Worm (Caenorhabditis elegans) whole organism, L2 larva: ENCODE measurements around the gene C06B8.2.

Experiments
- F13H6.1 ChIP-seq: sonication (generic microtip); optimal IDR thresholded peaks from 2 replicates; lab custom pipeline; 2016; ENCODE audit warnings: missing genetic modification characterization, missing compliant biosample characterization
- R02D3.7 ChIP-seq: fragments of 150-350 bp; optimal IDR thresholded peaks from 2 replicates; lab custom pipeline; 2014; ENCODE audit warnings: missing biosample characterization, missing genetic modification characterization
- Y55F3AM.14 ChIP-seq: fragments of 200-800 bp; sonication (Bioruptor generic); optimal IDR thresholded peaks from 2 replicates; lab custom pipeline; 2018; ENCODE audit warnings: mild to moderate bottlenecking, missing genetic modification characterization, missing compliant biosample characterization
- alr-1 ChIP-seq: fragments of 150-350 bp; optimal IDR thresholded peaks from 2 replicates; lab custom pipeline; 2014; ENCODE audit warnings: missing biosample characterization, missing genetic modification characterization
- aly-2 ChIP-seq: fragments of 150-350 bp; optimal IDR thresholded peaks from 2 replicates; lab custom pipeline; 2014; ENCODE audit warnings: missing biosample characterization, missing genetic modification characterization
- ama-1 ChIP-seq: fragments of 150-350 bp; optimal IDR thresholded peaks from 2 replicates; lab custom pipeline; 2018; ENCODE audit warnings: inconsistent platforms
- ceh-82 ChIP-seq: fragments of 150-350 bp; optimal IDR thresholded peaks from 2 replicates; lab custom pipeline; 2014; ENCODE audit warnings: missing biosample characterization, missing genetic modification characterization
- crh-2 ChIP-seq: sonication (generic microtip); optimal IDR thresholded peaks from 2 replicates; lab custom pipeline; 2017; ENCODE audit warnings: missing biosample characterization, missing genetic modification characterization
- dmd-4 ChIP-seq: sonication (generic microtip); optimal IDR thresholded peaks from 2 replicates; lab custom pipeline; 2017; ENCODE audit warnings: missing biosample characterization, missing genetic modification characterization
- egl-27 ChIP-seq: sonication (generic microtip); optimal IDR thresholded peaks from 3 replicates; lab custom pipeline; 2017; ENCODE audit warnings: missing biosample characterization, missing genetic modification reagents, missing genetic modification characterization
- elt-1 ChIP-seq: fragments of 150-350 bp; optimal IDR thresholded peaks from 2 replicates; lab custom pipeline; 2014; ENCODE audit warnings: missing biosample characterization, missing genetic modification characterization
- elt-3 ChIP-seq: sonication (generic microtip); optimal IDR thresholded peaks from 2 replicates; lab custom pipeline; 2017; ENCODE audit warnings: missing biosample characterization, missing genetic modification characterization
- fos-1 ChIP-seq: fragments of 150-350 bp; optimal IDR thresholded peaks from 2 replicates; lab custom pipeline; 2014; ENCODE audit warnings: missing biosample characterization, missing genetic modification characterization
- gmeb-1 ChIP-seq: fragments of 150-350 bp; optimal IDR thresholded peaks from 2 replicates; lab custom pipeline; 2014; ENCODE audit warnings: missing biosample characterization, missing genetic modification characterization
- lin-13 ChIP-seq: fragments of 150-350 bp; optimal IDR thresholded peaks from 2 replicates; lab custom pipeline; 2014; ENCODE audit warnings: missing biosample characterization, missing genetic modification reagents, missing genetic modification characterization
- lin-39 ChIP-seq: fragments of 150-350 bp; optimal IDR thresholded peaks from 2 replicates; lab custom pipeline; 2014; ENCODE audit warnings: missing biosample characterization, missing genetic modification reagents, missing genetic modification characterization
- lsy-2 ChIP-seq, 2 experiments: fragments of 150-350 bp in 1 of 2; sonication (generic microtip) in 1 of 2; optimal IDR thresholded peaks; 2 replicates each; lab custom pipeline; 2014 to 2017; ENCODE audit warnings: missing biosample characterization in 2 of 2, missing genetic modification characterization in 2 of 2
- mbf-1 ChIP-seq: sonication (generic microtip); optimal IDR thresholded peaks from 2 replicates; lab custom pipeline; 2017; ENCODE audit warnings: missing biosample characterization, missing genetic modification characterization
- nhr-10 ChIP-seq: sonication (generic microtip); optimal IDR thresholded peaks from 2 replicates; lab custom pipeline; 2017; ENCODE audit warnings: missing biosample characterization, missing genetic modification characterization
- nhr-12 ChIP-seq: fragments of 150-350 bp; optimal IDR thresholded peaks from 2 replicates; lab custom pipeline; 2014; ENCODE audit warnings: missing biosample characterization, missing genetic modification characterization
- nhr-129 ChIP-seq: fragments of 150-350 bp; optimal IDR thresholded peaks from 2 replicates; lab custom pipeline; 2014; ENCODE audit warnings: missing biosample characterization, missing genetic modification characterization
- nhr-21 ChIP-seq: fragments of 150-350 bp; optimal IDR thresholded peaks from 2 replicates; lab custom pipeline; 2014; ENCODE audit warnings: missing biosample characterization, missing genetic modification characterization
- nhr-23 ChIP-seq: fragments of 150-350 bp; optimal IDR thresholded peaks from 2 replicates; lab custom pipeline; 2014; ENCODE audit warnings: missing biosample characterization, missing genetic modification reagents, missing genetic modification characterization
- nhr-25 ChIP-seq: fragments of 150-350 bp; sonication (generic microtip); optimal IDR thresholded peaks from 3 replicates; lab custom pipeline; 2014; ENCODE audit warnings: missing biosample characterization, missing genetic modification characterization
- nhr-6 ChIP-seq: fragments of 150-350 bp; optimal IDR thresholded peaks from 2 replicates; lab custom pipeline; 2014; ENCODE audit warnings: missing biosample characterization, missing genetic modification characterization
- peb-1 ChIP-seq: fragments of 150-350 bp; optimal IDR thresholded peaks from 2 replicates; lab custom pipeline; 2014; ENCODE audit warnings: missing biosample characterization, missing genetic modification characterization
- sem-4 ChIP-seq: fragments of 150-350 bp; optimal IDR thresholded peaks from 2 replicates; lab custom pipeline; 2014; ENCODE audit warnings: missing biosample characterization, missing genetic modification reagents, missing genetic modification characterization
- skn-1 ChIP-seq: sonication (generic microtip); optimal IDR thresholded peaks from 2 replicates; lab custom pipeline; 2017; ENCODE audit warnings: missing biosample characterization, missing genetic modification characterization
- sma-9 ChIP-seq, 2 experiments: fragments of 150-350 bp in 1 of 2; sonication (generic microtip) in 1 of 2; optimal IDR thresholded peaks; 2 replicates each; lab custom pipeline; 2014 to 2016; ENCODE audit warnings: missing genetic modification characterization in 2 of 2, mild to moderate bottlenecking in 1 of 2, missing biosample characterization in 1 of 2, missing compliant biosample characterization in 1 of 2, missing genetic modification reagents in 1 of 2, moderate library complexity in 1 of 2
- snpc-4 ChIP-seq: fragments of 150-350 bp; optimal IDR thresholded peaks from 2 replicates; lab custom pipeline; 2014; ENCODE audit warnings: missing biosample characterization, missing genetic modification characterization
- unc-39 ChIP-seq: fragments of 150-350 bp; optimal IDR thresholded peaks from 2 replicates; lab custom pipeline; 2014; ENCODE audit warnings: missing biosample characterization, missing genetic modification characterization
- unc-55 ChIP-seq: fragments of 150-350 bp; sonication (generic microtip); optimal IDR thresholded peaks from 3 replicates; lab custom pipeline; 2014; ENCODE audit warnings: missing biosample characterization, missing genetic modification reagents, missing genetic modification characterization
- unc-62 ChIP-seq: fragments of 150-350 bp; optimal IDR thresholded peaks from 2 replicates; lab custom pipeline; 2014; ENCODE audit warnings: missing biosample characterization, missing genetic modification reagents, missing genetic modification characterization
- zag-1 ChIP-seq: fragments of 150-350 bp; optimal IDR thresholded peaks from 2 replicates; lab custom pipeline; 2014; ENCODE audit warnings: missing biosample characterization, missing genetic modification characterization
- ztf-1 ChIP-seq: fragments of 200-800 bp; sonication (Bioruptor generic); conservative IDR thresholded peaks from 2 replicates; pipeline ENCODE4 v1.3.6; 2022; ENCODE audit warnings: missing genetic modification characterization, missing compliant biosample characterization
- ztf-11 ChIP-seq: sonication (generic microtip); optimal IDR thresholded peaks from 2 replicates; lab custom pipeline; 2017; ENCODE audit warnings: missing biosample characterization, missing genetic modification characterization
- ztf-4 ChIP-seq: fragments of 150-350 bp; optimal IDR thresholded peaks from 2 replicates; lab custom pipeline; 2014; ENCODE audit warnings: missing biosample characterization, missing genetic modification characterization

C06B8.2 gene

ce11 chrV:15497731-15498130 is 19.2 kb upstream of the C06B8.2 start:
- peak; percentile 22 for TF ChIP-seq egl-27 (tag; lab: Kevin White, UChicago)
- TF ChIP-seq fos-1 (tag; lab: Kevin White, UChicago) = peak; percentile 90
- TF ChIP-seq skn-1 = peak; percentile 17
- TF ChIP-seq F13H6.1 (tag; lab: Kevin White, UChicago) = peak; percentile 82
- TF ChIP-seq crh-2 (tag; lab: Kevin White, UChicago) = peak; percentile 42
- TF ChIP-seq ztf-1 = no peak
- no peak for TF ChIP-seq lin-39
- TF ChIP-seq sma-9 (GFP tag; optimal IDR thresholded peaks at IDR 0.05; lab: Kevin White, UChicago) = peak; percentile 72
- TF ChIP-seq sma-9 (tag; optimal IDR thresholded peaks at IDR 0.05; lab: Kevin White, UChicago) = no peak
- TF ChIP-seq nhr-129 (tag; lab: Kevin White, UChicago) = peak; percentile 52
- no peak for TF ChIP-seq mbf-1 (tag; lab: Kevin White, UChicago)
- no peak for TF ChIP-seq unc-62 (GFP tag; lab: Kevin White, UChicago)
- TF ChIP-seq gmeb-1 (tag; lab: Kevin White, UChicago) = peak; percentile 68
- TF ChIP-seq, all 48 proteins: peak for 8

ce11 chrV:15495169-15495568 is 16.6 kb upstream of the C06B8.2 start, which contains the start of gene srh-219:
Gene srh-219 (plus strand): TSS chrV:15495469.
- no peak for TF ChIP-seq ama-1 (lab: Kevin White, UChicago)
- TF ChIP-seq, all 48 proteins: peak for 0

- TF ChIP-seq nhr-10 (tag; lab: Kevin White, UChicago) (no peak), sem-4 (no peak), dmd-4 (tag; lab: Kevin White, UChicago) (no peak)
Measured at ce11 chrV:15493680-15494079, 15.1 kb upstream of the C06B8.2 start, which contains the start of gene srh-218. Gene srh-218 (plus strand): TSS chrV:15493980.

- no peak for TF ChIP-seq elt-3
- no peak for TF ChIP-seq lin-13 (GFP tag; lab: Kevin White, UChicago)
- no peak for TF ChIP-seq skn-1
Measured at ce11 chrV:15492518-15492917, 14.0 kb upstream of the C06B8.2 start, which contains the start of gene str-264. Gene str-264 (minus strand): TSS chrV:15492618.

ce11 chrV:15487764-15488163 is 9.2 kb upstream of the C06B8.2 start, which contains the start of gene srw-21:
Gene srw-21 (plus strand): TSS chrV:15488064.
- TF ChIP-seq ceh-82 (tag; lab: Kevin White, UChicago) (no peak), dmd-4 (tag; lab: Kevin White, UChicago) (no peak), F13H6.1 (tag; lab: Kevin White, UChicago) (no peak), mbf-1 (tag; lab: Kevin White, UChicago) (no peak), unc-62 (GFP tag; lab: Kevin White, UChicago) (no peak), R02D3.7 (tag; lab: Kevin White, UChicago) (no peak), unc-39 (tag; lab: Kevin White, UChicago) (no peak), nhr-6 (tag; lab: Kevin White, UChicago) (no peak), lsy-2 (tag; optimal IDR thresholded peaks at IDR 0.05; lab: Kevin White, UChicago) (no peak), aly-2 (tag; lab: Kevin White, UChicago) (no peak), Y55F3AM.14 (no peak), nhr-23 (tag; lab: Kevin White, UChicago) (no peak), nhr-10 (tag; lab: Kevin White, UChicago) (no peak), alr-1 (tag; lab: Kevin White, UChicago) (no peak), nhr-21 (tag; lab: Kevin White, UChicago) (no peak)

- TF ChIP-seq nhr-25 (tag; lab: Kevin White, UChicago) (no peak), skn-1 (no peak), ztf-11 (tag; lab: Kevin White, UChicago) (no peak), mbf-1 (tag; lab: Kevin White, UChicago) (no peak), elt-1 (tag; lab: Kevin White, UChicago) (no peak), nhr-12 (tag; lab: Kevin White, UChicago) (no peak), alr-1 (tag; lab: Kevin White, UChicago) (no peak), fos-1 (tag; lab: Kevin White, UChicago) (no peak), snpc-4 (tag; lab: Kevin White, UChicago) (no peak), unc-39 (tag; lab: Kevin White, UChicago) (no peak), R02D3.7 (tag; lab: Kevin White, UChicago) (no peak), peb-1 (tag; lab: Kevin White, UChicago) (no peak), nhr-6 (tag; lab: Kevin White, UChicago) (no peak), nhr-23 (tag; lab: Kevin White, UChicago) (no peak), ztf-4 (tag; lab: Kevin White, UChicago) (no peak), unc-55 (no peak), zag-1 (tag; lab: Kevin White, UChicago) (no peak), ama-1 (lab: Kevin White, UChicago) (no peak)
Measured at ce11 chrV:15484537-15484936, 6.0 kb upstream of the C06B8.2 start, which contains the start of gene C06B8.3. Gene C06B8.3 (minus strand): TSS chrV:15484637.
